Fruit fly (Drosophila melanogaster): Measurements from ENCODE around the gene CenG1A.

The CenG1A gene

DNA sequence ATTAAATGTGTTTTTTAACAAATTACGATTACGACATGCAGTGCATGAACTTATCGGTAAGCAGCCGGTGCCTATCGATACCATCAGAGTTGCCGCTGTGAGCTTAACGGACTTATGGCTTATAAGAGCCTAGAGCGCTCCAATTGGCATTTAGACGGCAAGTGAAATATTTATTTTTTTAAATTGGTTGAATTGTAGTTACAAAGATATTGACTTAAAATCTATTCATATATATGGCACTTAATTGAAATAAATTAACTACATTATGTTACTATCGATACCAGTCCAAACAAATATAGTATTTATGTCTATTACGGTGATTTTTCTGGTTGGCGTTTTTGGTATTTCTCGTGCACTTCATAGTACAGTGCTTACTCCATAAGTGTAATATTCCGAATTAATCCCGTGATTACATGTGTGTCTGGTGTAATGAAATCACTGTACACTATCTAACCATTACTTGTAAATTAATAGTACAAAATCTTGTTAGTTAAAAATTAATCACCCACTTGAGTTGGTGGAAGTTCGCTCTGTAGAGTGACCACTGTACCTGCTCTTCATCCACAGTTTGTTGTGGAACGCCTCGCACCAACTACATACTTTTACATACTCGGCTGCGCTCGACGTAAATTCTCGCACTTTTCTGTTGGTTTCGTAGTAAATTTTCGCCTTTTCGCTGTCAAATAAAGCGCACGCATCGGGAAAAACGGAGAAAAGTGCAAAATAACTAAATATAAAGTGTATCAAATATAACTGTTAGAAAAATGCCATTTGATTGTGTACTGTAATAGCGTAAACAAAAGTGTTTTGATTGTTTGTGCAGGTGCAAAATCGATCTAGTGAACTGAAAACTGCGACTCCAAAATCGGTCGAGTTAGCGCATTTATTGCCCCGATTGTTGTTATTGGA is at the start of gene CenG1A, which contains the start of gene mRpS23:
Gene CenG1A (plus strand): TSS at position 563 of the 909 bp plus-strand sequence.
Gene mRpS23 (minus strand): TSS at position 71 of the 909 bp plus-strand sequence.
- TF ChIP-seq CG17801 (GFP tag; optimal IDR thresholded peaks at IDR 0.05; ENCODE audit: partially characterized antibody), result peak; percentile 100

DNA sequence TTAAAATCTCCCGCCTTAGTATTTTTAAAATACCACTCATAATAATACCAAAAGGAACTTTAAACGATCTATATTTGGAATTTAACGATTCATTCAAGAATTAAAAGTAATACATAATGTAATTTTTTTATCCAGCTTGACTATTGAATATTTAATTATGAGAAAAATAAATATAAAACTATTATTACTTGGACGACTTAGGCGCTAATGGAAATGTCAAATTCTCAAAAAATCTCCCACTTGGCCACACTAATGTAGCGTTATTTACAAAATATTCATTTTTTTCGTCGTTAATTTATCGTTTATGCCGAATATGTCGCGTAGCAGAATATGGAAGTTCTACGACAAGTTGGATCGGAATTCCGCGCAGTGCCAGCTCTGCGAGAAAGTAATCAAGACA is 44.6 kb upstream of the CenG1A start, which contains the start of gene CG16863:
Gene CG16863 (plus strand): TSS at position 245 of the 400 bp plus-strand sequence.
- TF ChIP-seq CG17801 (GFP tag; optimal IDR thresholded peaks at IDR 0.05; ENCODE audit: partially characterized antibody), result no peak

DNA sequence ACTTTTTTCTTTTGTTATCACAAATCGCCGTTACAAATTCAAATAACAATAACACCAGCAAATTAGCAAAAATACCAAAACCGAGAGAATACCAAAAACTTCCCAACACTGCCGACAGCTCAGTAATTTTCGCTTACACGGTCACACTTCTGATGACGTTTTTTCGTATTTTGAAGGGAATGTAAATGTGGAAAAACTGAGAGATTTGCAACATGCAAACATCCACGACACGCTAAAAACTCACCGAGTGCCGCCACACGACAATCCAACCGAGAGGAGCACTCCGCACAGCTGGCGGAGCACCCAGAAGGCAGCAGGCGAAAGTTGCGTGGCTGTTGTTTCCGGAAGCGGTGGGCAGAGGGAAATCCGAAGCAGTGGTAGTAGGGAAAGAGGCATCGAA is 42.0 kb upstream of the CenG1A start, which contains the start of gene Sec71:
Gene Sec71 (plus strand): TSS at position 117 of the 400 bp plus-strand sequence.
- TF ChIP-seq CG17801 (GFP tag; optimal IDR thresholded peaks at IDR 0.05; ENCODE audit: partially characterized antibody), result peak; percentile 32

DNA sequence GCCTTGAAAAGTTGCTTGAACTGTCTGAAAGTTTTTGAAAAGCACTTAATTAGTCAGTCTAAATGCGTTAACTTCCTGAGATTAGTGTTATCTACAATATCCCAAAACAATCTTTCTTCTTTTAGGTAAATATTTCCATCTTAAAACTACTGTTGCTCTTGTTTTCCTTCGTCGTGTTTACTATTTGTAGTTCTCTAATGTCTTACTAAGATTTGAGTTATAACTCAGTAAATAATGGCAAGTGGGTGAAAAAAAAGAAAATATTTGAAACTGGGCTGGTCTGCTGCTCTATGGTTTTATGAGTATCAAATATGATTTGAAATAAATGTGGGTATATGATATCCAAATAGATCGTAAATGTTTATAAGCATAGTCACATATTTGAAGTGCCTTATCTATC is 34.2 kb upstream of the CenG1A start:
- no peak for TF ChIP-seq CG17801 (GFP tag; optimal IDR thresholded peaks at IDR 0.05; ENCODE audit: partially characterized antibody)

DNA sequence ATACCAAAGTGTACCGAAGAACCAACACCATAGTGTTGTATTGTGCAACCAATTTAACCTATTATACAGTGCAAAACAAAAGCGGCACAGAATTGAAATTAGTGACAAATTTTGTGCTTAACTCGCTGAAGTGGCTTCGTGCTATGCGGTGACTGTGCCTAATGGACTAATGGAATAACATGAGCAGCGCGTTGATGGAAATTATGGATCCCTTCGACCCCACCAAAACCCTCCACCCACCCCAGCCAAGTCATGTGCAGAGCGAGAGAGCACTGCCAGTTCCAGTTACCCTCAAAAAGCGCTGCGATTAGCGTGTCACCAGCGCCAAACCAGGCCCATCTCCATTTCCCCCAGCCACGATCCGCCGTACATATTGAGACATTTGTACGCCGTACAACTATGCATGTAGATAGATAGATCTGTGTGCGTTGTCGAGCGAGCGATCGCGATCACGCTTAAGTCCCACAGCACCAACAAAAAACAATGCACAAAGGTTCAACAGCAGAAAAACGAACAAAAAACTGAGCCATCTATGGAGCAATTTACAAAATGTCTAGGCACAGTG is 33.2 kb upstream of the CenG1A start:
- no peak for TF ChIP-seq CG17801 (GFP tag; optimal IDR thresholded peaks at IDR 0.05; ENCODE audit: partially characterized antibody)

DNA sequence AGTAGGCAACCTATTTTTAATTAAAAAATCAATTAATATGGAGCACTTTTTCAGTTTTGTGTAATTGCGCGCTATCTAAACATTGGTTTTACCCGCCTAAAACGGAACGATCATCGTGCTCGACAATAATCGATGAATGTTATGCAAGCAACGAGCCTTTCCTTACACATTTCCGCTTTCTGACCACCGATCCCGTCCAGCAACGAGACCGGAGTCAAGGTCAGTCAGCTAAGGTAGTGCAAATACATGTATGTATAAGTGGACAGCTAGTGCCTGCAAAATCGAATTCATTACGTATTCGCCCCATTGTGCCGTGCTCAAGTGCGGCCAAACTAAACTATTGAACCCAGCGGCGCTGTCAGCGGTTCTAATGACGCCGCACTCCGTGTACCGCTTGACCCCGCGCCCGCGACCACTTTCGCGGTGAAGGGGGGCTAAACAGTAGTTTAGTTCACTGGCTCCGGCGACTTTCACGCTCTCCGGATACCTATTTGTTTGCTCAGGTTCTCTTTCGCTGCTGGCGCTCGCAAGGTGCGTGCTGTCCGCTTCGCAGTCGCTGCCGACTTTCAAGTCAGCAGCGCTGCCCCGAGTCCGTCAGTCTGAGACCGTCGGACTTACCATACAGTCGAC is 32.2 kb upstream of the CenG1A start, which contains the start of gene CAH1:
Gene CAH1 (plus strand): TSS at position 595 of the 630 bp plus-strand sequence.
- TF ChIP-seq CG17801 (GFP tag; optimal IDR thresholded peaks at IDR 0.05; ENCODE audit: partially characterized antibody), result no peak

DNA sequence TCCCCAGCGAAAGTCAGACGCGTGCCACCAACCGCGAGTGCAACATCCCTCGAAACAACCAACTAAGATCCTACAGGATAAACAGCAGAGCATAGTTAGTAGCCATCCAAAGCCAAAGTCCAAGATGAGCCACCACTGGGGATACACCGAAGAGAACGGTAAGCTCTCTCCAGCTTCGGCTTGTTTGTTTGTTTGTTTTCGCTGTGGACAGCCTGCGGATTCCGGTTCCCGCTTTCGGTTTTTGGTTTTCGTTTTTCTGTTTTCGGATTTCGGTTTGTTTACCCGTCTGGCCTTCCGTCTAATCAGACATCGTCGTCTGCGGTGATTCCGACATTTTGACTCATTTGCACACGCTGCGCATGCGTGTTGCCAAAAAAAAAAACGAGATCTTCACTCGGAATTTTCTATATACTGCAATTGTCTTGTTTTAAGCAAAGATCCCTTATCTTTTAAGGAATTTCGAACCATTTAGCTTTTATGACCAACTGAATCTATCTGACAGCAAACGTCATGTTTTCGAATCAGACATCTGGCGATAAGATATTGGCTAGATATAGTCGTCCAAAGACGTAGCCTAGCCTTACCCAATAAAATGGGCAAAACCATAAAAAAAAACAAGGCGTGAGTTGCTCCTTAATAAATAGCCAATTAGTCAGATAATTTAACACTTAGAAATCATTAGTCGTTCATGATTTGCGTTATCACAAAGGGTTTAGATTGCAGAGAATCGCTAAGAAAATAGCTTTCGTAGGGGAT is 31.4 kb upstream of the CenG1A start:
- TF ChIP-seq CG17801 (GFP tag; optimal IDR thresholded peaks at IDR 0.05; ENCODE audit: partially characterized antibody), result no peak

DNA sequence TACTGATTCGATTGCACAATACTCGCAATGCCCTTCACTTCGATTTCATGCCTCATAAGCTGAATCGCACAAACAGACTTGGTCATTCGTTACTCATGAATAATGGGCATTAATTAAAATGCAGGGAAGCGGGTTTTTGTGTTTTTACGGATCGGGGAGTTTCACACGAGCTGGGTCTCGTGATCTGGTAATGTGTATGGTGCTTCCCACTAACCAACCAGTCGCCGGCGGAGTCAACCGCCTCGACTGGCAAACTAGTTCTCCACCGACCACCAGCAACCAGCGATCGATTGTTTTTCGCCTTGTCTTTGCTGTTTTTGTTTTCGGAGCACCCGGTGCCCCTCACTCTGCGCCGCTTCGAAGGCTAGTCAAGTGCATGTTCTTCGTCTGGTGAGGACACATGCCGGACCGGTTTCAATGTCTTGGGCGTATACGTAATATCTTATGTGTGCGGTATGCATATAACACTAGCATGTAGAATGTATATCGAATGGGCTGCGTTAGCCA is 30.8 kb upstream of the CenG1A start:
- TF ChIP-seq CG17801 (GFP tag; optimal IDR thresholded peaks at IDR 0.05; ENCODE audit: partially characterized antibody), result no peak

DNA sequence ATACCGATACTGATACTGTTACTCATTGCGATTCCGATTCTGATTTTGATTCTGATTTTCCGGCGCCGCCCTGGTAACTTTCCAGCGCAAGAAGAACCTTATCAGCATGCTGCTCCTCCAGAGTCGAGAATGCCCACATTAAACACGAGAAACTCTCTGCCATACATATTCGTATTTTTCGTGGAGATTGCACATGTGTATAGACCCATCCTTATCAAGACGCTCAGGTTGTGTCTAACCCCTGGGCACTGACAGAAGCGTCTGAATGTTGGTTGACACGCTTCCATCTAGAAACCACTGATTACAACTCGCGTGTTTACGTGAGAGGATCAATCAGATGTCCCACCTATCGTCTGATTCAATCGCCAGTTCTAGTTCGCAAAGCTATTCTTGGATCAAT is 30.2 kb upstream of the CenG1A start:
- TF ChIP-seq CG17801 (GFP tag; optimal IDR thresholded peaks at IDR 0.05; ENCODE audit: partially characterized antibody), result no peak

DNA sequence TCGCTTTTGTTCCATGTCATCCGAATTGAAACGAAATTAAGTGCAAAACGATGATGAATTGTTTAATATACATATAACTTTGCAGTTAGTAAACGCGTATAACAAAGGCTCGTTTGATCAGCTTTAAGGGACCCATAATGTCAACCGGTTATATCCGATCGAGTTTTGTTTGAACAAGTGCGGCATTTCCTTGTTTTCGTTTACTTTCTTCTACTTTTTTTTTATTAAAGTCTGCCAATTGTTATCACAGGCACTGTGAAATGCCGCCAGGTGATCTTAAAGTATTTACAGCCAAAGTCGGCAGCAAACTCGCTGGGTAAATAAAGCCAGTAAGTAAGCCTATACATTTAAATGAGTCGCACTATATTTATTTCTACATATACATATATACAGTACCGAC is 28.3 kb upstream of the CenG1A start:
- TF ChIP-seq CG17801 (GFP tag; optimal IDR thresholded peaks at IDR 0.05; ENCODE audit: partially characterized antibody), result no peak

DNA sequence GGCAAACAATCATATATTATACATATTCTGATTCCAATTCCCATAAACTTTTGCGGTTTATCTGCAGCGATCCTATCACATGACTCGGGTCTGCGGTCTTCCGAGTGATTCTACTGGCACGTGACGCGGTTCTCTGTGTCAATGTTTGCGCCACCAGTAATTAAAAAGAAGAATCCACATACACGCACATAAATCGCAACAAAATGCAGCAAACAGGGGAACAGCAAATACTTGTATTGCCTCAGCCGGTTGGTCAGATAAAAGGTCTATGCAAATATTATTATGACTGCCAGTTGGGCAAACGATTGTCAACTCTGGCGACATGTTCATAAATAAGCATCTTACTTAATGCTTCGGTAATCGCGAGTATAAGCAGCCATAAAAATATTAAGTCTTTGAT is 27.4 kb upstream of the CenG1A start:
- no peak for TF ChIP-seq CG17801 (GFP tag; optimal IDR thresholded peaks at IDR 0.05; ENCODE audit: partially characterized antibody)

DNA sequence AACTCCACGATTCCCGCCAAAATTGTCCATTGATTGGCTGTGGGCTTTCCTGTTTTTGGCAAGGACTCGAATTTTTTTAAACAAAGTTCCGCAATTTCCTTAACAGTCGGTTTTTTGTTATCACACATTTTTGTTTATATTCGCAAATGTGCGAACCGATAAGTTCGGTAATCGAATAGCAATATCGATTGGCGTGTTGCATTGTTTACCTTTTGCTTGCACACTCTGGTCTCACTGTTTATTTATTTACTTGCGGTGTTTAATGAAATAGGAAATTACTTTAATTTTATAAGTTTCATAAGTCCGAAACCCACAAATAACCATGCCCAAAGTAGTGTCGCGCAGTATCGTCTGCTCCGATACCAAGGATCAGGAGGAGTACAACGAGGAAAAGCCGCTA is 24.0 kb upstream of the CenG1A start, which contains the start of the genes Adat1 and CG16865:
Gene Adat1 (minus strand): TSS at position 152 of the 400 bp plus-strand sequence.
Gene CG16865 (plus strand): TSS at position 200 of the 400 bp plus-strand sequence.
- TF ChIP-seq CG17801 (GFP tag; optimal IDR thresholded peaks at IDR 0.05; ENCODE audit: partially characterized antibody), result no peak

DNA sequence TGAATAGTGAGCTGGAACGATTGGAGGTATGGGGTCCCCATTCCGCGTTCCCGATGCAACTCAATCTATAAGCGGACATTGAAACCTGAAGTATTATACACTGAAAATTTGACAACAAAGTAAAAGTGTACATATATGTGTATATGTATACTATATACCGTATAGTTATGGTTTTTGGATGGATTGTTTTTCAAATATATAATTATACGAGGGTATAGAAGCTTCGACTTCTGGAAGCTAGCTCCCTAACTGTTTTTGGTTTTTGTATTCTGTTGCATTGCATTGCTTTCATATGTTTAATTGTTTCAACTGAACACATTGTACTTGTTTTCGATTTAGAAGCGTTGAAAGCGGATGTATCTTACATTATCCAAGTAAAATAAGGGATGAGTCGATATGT is 22.2 kb upstream of the CenG1A start, which contains the start of gene CG16888:
Gene CG16888 (minus strand): TSS at position 101 of the 400 bp plus-strand sequence.
- TF ChIP-seq CG17801 (GFP tag; optimal IDR thresholded peaks at IDR 0.05; ENCODE audit: partially characterized antibody), result no peak

DNA sequence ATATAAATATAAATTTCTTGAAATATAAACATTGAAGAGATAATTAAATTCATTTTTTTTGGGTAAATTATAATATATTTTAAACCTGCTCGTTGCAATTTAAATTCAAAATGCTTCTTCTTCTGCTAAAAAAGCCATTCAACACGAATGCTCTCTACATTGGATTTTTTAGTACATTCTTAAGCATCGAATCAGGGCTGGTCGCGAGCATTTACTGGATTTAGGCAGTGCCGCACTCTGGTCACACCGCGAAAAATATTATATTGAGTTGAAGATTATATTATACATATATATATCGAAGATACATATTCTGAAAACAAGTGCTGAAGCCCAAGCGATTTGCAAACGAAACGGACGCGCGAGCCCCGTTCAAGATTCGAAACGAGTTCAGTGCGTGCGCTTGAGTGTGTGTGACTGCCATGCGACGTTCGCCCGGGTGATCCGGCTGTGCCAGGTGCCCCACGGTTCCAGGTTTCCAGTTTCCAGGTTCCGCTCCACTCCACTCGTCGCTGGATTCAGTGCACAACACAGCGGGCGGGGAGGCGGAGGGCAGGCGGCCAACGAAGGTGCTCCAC is 21.7 kb upstream of the CenG1A start, which contains the start of gene Sos:
Gene Sos (plus strand): TSS at position 213 of the 575 bp plus-strand sequence.
- TF ChIP-seq CG17801 (GFP tag; optimal IDR thresholded peaks at IDR 0.05; ENCODE audit: partially characterized antibody), result no peak
